Worm (Caenorhabditis elegans) whole organism, young adult: ENCODE data around the gene C17G10.13.

Experiments
- ama-1 ChIP-seq, 3 experiments: fragments of 150-350 bp in 1 of 3; sonication (generic microtip) in 2 of 3; optimal IDR thresholded peaks; 2 replicates each; lab custom pipeline; 2014 to 2018; ENCODE audit warnings: missing biosample characterization in 2 of 3, missing genetic modification characterization in 2 of 3, missing genetic modification reagents in 2 of 3
- snpc-4 ChIP-seq, 5 experiments: fragments of 150-350 bp in 1 of 5; sonication (generic microtip) in 4 of 5; optimal IDR thresholded peaks; 2 replicates each; lab custom pipeline; 2014 to 2018; ENCODE audit warnings: missing genetic modification characterization in 5 of 5, missing biosample characterization in 3 of 5, antibody characterized with exemption in 2 of 5, mild to moderate bottlenecking in 2 of 5, missing compliant biosample characterization in 2 of 5, missing genotype in 2 of 5, moderate library complexity in 2 of 5, missing genetic modification reagents in 1 of 5
- zfh-2 ChIP-seq: fragments of 200-800 bp; sonication (Bioruptor generic); conservative IDR thresholded peaks from 2 replicates; pipeline ENCODE4 v1.3.6; 2022; ENCODE audit warnings: missing genetic modification reagents, missing genetic modification characterization, missing compliant biosample characterization

DNA sequence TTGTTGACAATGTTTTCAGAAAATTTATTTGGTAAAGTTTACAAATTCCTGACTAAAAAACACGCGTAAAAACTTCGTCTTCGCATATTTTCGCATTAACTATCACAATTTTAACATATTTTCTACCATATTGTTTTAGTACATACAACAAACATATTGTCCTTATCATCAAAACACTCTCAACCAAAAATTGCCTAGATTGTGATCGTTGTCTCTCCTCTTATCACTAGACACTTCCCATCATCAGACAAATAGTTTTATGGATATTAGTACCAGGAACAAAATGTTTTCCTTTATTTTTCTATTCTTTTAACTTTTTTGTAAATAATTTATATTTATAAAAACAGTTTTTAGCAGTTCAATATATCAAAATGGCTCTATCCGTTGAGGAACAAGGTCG lies 28.2 kb downstream of the C17G10.13 start, which contains the start of gene C17C3.3:
- TF ChIP-seq ama-1 (optimal IDR thresholded peaks at IDR 0.05; lab: Kevin White, UChicago) (no peak), ama-1 (GFP tag; optimal IDR thresholded peaks at IDR 0.05; lab: Kevin White, UChicago) (no peak), zfh-2 (GFP tag; lab: Robert Waterston, UW) (no peak), snpc-4 (GFP tag; optimal IDR thresholded peaks at IDR 0.05; lab: Kevin White, UChicago) (no peak), snpc-4 (tag; optimal IDR thresholded peaks at IDR 0.05; lab: Kevin White, UChicago) (no peak)
